Fruit fly (Drosophila melanogaster) whole organism, pupa: ENCODE data around the gene CG11349.

Experiments used
- CG4496 ChIP-seq: fragments of 200-800 bp; sonication (Bioruptor generic); IDR thresholded peaks from 3 replicates; pipeline ENCODE4 v1.3.6; 2022; ENCODE audit warnings: missing biosample characterization, missing genetic modification characterization
- Snoo ChIP-seq: fragments of 200-800 bp; sonication (Bioruptor generic); optimal IDR thresholded peaks from 3 replicates; lab custom pipeline; 2017; ENCODE audit warnings: missing biosample characterization, mild to moderate bottlenecking, missing genetic modification characterization, inconsistent platforms

DNA sequence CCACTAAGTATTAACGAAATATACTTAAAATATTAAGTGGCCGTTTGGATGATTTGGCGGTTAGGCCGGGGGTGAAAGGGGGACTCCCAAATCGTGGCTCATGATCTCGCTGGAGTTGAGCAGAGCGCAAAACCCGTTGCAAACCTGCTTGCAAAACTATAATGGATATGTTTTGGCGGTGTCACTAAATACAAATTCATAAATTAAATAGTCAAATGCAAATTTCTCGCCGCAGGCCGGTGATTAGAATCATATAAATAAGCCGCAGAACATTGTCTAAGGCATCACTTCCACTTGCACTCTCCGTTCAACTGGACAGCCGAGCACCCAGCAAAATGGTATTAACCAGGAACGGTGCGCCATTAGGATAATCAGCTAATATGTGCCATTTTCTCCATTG is 9.6 kb downstream of the CG11349 start, which contains the start of gene CG11350:
- no peak for TF ChIP-seq CG4496 (GFP tag; lab: Robert Waterston, UW)
- no peak for TF ChIP-seq Snoo (tag; lab: Kevin White, UChicago)
